Worm (Caenorhabditis elegans) whole organism, young adult: Measurements from ENCODE around the gene rpn-6.1.

Experiments used
- B0336.3 ChIP-seq: fragments of 200-800 bp; sonication (Bioruptor generic); IDR thresholded peaks from 2 replicates; pipeline ENCODE4 v1.3.6; 2022; ENCODE audit warnings: missing genetic modification characterization, missing compliant biosample characterization
- C17E4.6 ChIP-seq: fragments of 200-800 bp; sonication (Bioruptor generic); IDR thresholded peaks from 2 replicates; pipeline ENCODE4 v1.3.6; 2022; ENCODE audit warnings: missing genetic modification reagents, missing genetic modification characterization, missing compliant biosample characterization
- D2030.7 ChIP-seq: fragments of 200-800 bp; sonication (Bioruptor generic); IDR thresholded peaks from 2 replicates; pipeline ENCODE4 v1.3.6; 2022; ENCODE audit warnings: missing genetic modification reagents, missing genetic modification characterization, missing compliant biosample characterization
- F33H1.4 ChIP-seq: fragments of 200-800 bp; sonication (Bioruptor generic); IDR thresholded peaks from 2 replicates; pipeline ENCODE4 v1.3.6; 2022; ENCODE audit warnings: missing genetic modification reagents, missing genetic modification characterization, missing compliant biosample characterization
- F49E8.2 ChIP-seq: sonication (generic microtip); optimal IDR thresholded peaks from 3 replicates; lab custom pipeline; 2017; ENCODE audit warnings: missing genetic modification characterization, mild to moderate bottlenecking, missing compliant biosample characterization, antibody characterized with exemption, moderate library complexity; ENCODE audit not compliant: insufficient read depth
- F52B5.7 ChIP-seq: sonication (generic microtip); optimal IDR thresholded peaks from 2 replicates; lab custom pipeline; 2016; ENCODE audit warnings: mild to moderate bottlenecking, missing genetic modification characterization, missing compliant biosample characterization
- F57C9.4 ChIP-seq: sonication (generic microtip); optimal IDR thresholded peaks from 2 replicates; lab custom pipeline; 2017; ENCODE audit warnings: mild to moderate bottlenecking, missing genetic modification characterization, missing compliant biosample characterization
- K12H6.12 ChIP-seq: fragments of 200-800 bp; sonication (Bioruptor generic); optimal IDR thresholded peaks from 2 replicates; lab custom pipeline; 2018; ENCODE audit warnings: mild to moderate bottlenecking, missing genetic modification characterization, missing compliant biosample characterization
- T07F8.4 ChIP-seq: sonication (generic microtip); optimal IDR thresholded peaks from 2 replicates; lab custom pipeline; 2016; ENCODE audit warnings: mild to moderate bottlenecking, missing genetic modification characterization, moderate library complexity, missing compliant biosample characterization
- T26A5.8 ChIP-seq: sonication (generic microtip); optimal IDR thresholded peaks from 2 replicates; lab custom pipeline; 2016; ENCODE audit warnings: missing genetic modification characterization, missing compliant biosample characterization
- Y53F4B.3 ChIP-seq: fragments of 200-800 bp; sonication (Bioruptor generic); IDR thresholded peaks from 2 replicates; pipeline ENCODE4 v1.3.6; 2022; ENCODE audit warnings: missing genetic modification reagents, missing genetic modification characterization, missing compliant biosample characterization
- Y53G8AR.9 ChIP-seq: fragments of 200-800 bp; sonication (Bioruptor generic); conservative IDR thresholded peaks from 2 replicates; pipeline ENCODE4 v1.3.6; 2022; ENCODE audit warnings: missing genetic modification reagents, missing genetic modification characterization, missing compliant biosample characterization
- Y56A3A.18 ChIP-seq: fragments of 200-800 bp; sonication (Bioruptor generic); IDR thresholded peaks from 2 replicates; pipeline ENCODE4 v1.3.6; 2022; ENCODE audit warnings: missing genetic modification reagents, missing genetic modification characterization, missing compliant biosample characterization
- ama-1 ChIP-seq, 3 experiments: fragments of 150-350 bp in 1 of 3; sonication (generic microtip) in 2 of 3; optimal IDR thresholded peaks; 2 replicates each; lab custom pipeline; 2014 to 2018; ENCODE audit warnings: missing biosample characterization in 2 of 3, missing genetic modification characterization in 2 of 3, missing genetic modification reagents in 2 of 3
- athp-1 ChIP-seq: sonication (generic microtip); optimal IDR thresholded peaks from 2 replicates; lab custom pipeline; 2017; ENCODE audit warnings: mild to moderate bottlenecking, missing genetic modification characterization, missing compliant biosample characterization
- attf-6 ChIP-seq: fragments of 200-800 bp; sonication (Bioruptor generic); IDR thresholded peaks from 2 replicates; pipeline ENCODE4 v1.3.6; 2022; ENCODE audit warnings: missing genetic modification reagents, missing genetic modification characterization, missing compliant biosample characterization
- ccch-3 ChIP-seq: fragments of 200-800 bp; sonication (Bioruptor generic); optimal IDR thresholded peaks from 2 replicates; lab custom pipeline; 2018; ENCODE audit warnings: mild to moderate bottlenecking, missing genetic modification characterization, missing compliant biosample characterization
- ceh-100 ChIP-seq: fragments of 200-800 bp; sonication (Bioruptor generic); IDR thresholded peaks from 2 replicates; pipeline ENCODE4 v1.3.6; 2022; ENCODE audit warnings: missing genetic modification reagents, missing genetic modification characterization, missing compliant biosample characterization
- ceh-40 ChIP-seq: fragments of 200-800 bp; sonication (Bioruptor generic); IDR thresholded peaks from 2 replicates; pipeline ENCODE4 v1.3.6; 2022; ENCODE audit warnings: missing genetic modification characterization, missing compliant biosample characterization
- dpl-1 ChIP-seq: fragments of 150-350 bp; optimal IDR thresholded peaks from 2 replicates; lab custom pipeline; 2014; ENCODE audit warnings: missing biosample characterization, missing genetic modification reagents, missing genetic modification characterization
- efl-1 ChIP-seq: fragments of 150-350 bp; optimal IDR thresholded peaks from 2 replicates; lab custom pipeline; 2014; ENCODE audit warnings: missing biosample characterization, missing genetic modification reagents, missing genetic modification characterization
- ekl-4 ChIP-seq: fragments of 200-800 bp; sonication (Bioruptor generic); IDR thresholded peaks from 2 replicates; pipeline ENCODE4 v1.3.6; 2022; ENCODE audit warnings: missing genetic modification reagents, missing genetic modification characterization, missing compliant biosample characterization
- him-1 ChIP-seq: sonication (generic microtip); optimal IDR thresholded peaks from 2 replicates; lab custom pipeline; 2016; ENCODE audit warnings: missing genotype, missing genetic modification reagents, missing genetic modification characterization, missing compliant biosample characterization
- hmg-1.2 ChIP-seq: fragments of 200-800 bp; sonication (Bioruptor generic); IDR thresholded peaks from 2 replicates; pipeline ENCODE4 v1.3.6; 2022; ENCODE audit warnings: missing genetic modification reagents, missing genetic modification characterization, missing compliant biosample characterization
- hmg-20 ChIP-seq: fragments of 200-800 bp; sonication (Bioruptor generic); IDR thresholded peaks from 2 replicates; pipeline ENCODE4 v1.3.6; 2022; ENCODE audit warnings: missing genetic modification reagents, missing genetic modification characterization, missing compliant biosample characterization
- lag-1 ChIP-seq: fragments of 200-800 bp; sonication (Bioruptor generic); IDR thresholded peaks from 2 replicates; pipeline ENCODE4 v1.3.6; 2022; ENCODE audit warnings: missing genetic modification reagents, missing genetic modification characterization, missing compliant biosample characterization
- lin-26 ChIP-seq: fragments of 200-800 bp; sonication (Bioruptor generic); IDR thresholded peaks from 2 replicates; pipeline ENCODE4 v1.3.6; 2022; ENCODE audit warnings: missing genetic modification reagents, missing genetic modification characterization, missing compliant biosample characterization
- lin-35 ChIP-seq, 3 experiments: fragments of 150-350 bp in 2 of 3; sonication (generic microtip) in 1 of 3; optimal IDR thresholded peaks; 2 replicates each; lab custom pipeline; 2014 to 2018; ENCODE audit warnings: missing biosample characterization in 3 of 3, missing genetic modification characterization in 3 of 3, missing genetic modification reagents in 3 of 3
- madf-6 ChIP-seq: fragments of 200-800 bp; sonication (Bioruptor generic); IDR thresholded peaks from 2 replicates; pipeline ENCODE4 v1.3.6; 2022; ENCODE audit warnings: missing genetic modification reagents, missing genetic modification characterization, missing compliant biosample characterization
- mcd-1 ChIP-seq: fragments of 200-800 bp; sonication (Bioruptor generic); IDR thresholded peaks from 2 replicates; pipeline ENCODE4 v1.3.6; 2022; ENCODE audit warnings: missing genetic modification reagents, missing genetic modification characterization, missing compliant biosample characterization
- mes-4 ChIP-seq: sonication (generic microtip); optimal IDR thresholded peaks from 2 replicates; lab custom pipeline; 2016; ENCODE audit warnings: missing genotype, missing genetic modification characterization, missing compliant biosample characterization
- nfya-2 ChIP-seq: fragments of 200-800 bp; sonication (Bioruptor generic); IDR thresholded peaks from 2 replicates; pipeline ENCODE4 v1.3.6; 2022; ENCODE audit warnings: missing genetic modification reagents, missing genetic modification characterization, missing compliant biosample characterization
- nhr-80 ChIP-seq: sonication (generic microtip); optimal IDR thresholded peaks from 2 replicates; lab custom pipeline; 2016; ENCODE audit warnings: missing genetic modification characterization, missing compliant biosample characterization
- rec-8 ChIP-seq, 2 experiments: sonication (generic microtip); optimal IDR thresholded peaks; 2 replicates each; lab custom pipeline; 2016; ENCODE audit warnings: mild to moderate bottlenecking in 2 of 2, missing genetic modification characterization in 2 of 2, missing genetic modification reagents in 2 of 2, missing genotype in 2 of 2, missing biosample characterization in 1 of 2, missing compliant biosample characterization in 1 of 2, moderate library complexity in 1 of 2
- repo-1 ChIP-seq: sonication (generic microtip); optimal IDR thresholded peaks from 2 replicates; lab custom pipeline; 2017; ENCODE audit warnings: mild to moderate bottlenecking, missing genetic modification characterization, missing compliant biosample characterization
- snpc-1.1 ChIP-seq: sonication (generic microtip); optimal IDR thresholded peaks from 2 replicates; lab custom pipeline; 2017; ENCODE audit warnings: missing genetic modification characterization, mild to moderate bottlenecking, missing compliant biosample characterization, antibody characterized with exemption, moderate library complexity, missing genotype, missing genetic modification reagents; ENCODE audit not compliant: insufficient read depth
- snpc-1.3 ChIP-seq: sonication (generic microtip); optimal IDR thresholded peaks from 2 replicates; lab custom pipeline; 2017; ENCODE audit warnings: missing genetic modification characterization, mild to moderate bottlenecking, missing compliant biosample characterization, antibody characterized with exemption, moderate library complexity, missing genotype, missing genetic modification reagents; ENCODE audit not compliant: insufficient read depth
- snpc-4 ChIP-seq, 5 experiments: fragments of 150-350 bp in 1 of 5; sonication (generic microtip) in 4 of 5; optimal IDR thresholded peaks; 2 replicates each; lab custom pipeline; 2014 to 2018; ENCODE audit warnings: missing genetic modification characterization in 5 of 5, missing biosample characterization in 3 of 5, antibody characterized with exemption in 2 of 5, mild to moderate bottlenecking in 2 of 5, missing compliant biosample characterization in 2 of 5, missing genotype in 2 of 5, moderate library complexity in 2 of 5, missing genetic modification reagents in 1 of 5
- sptf-2 ChIP-seq: fragments of 200-800 bp; sonication (Bioruptor generic); optimal IDR thresholded peaks from 2 replicates; lab custom pipeline; 2018; ENCODE audit warnings: mild to moderate bottlenecking, missing genetic modification characterization, missing compliant biosample characterization
- unc-130 ChIP-seq: sonication (generic microtip); optimal IDR thresholded peaks from 2 replicates; lab custom pipeline; 2016; ENCODE audit warnings: missing genetic modification reagents, missing genetic modification characterization, missing compliant biosample characterization
- xnd-1 ChIP-seq: sonication (generic microtip); optimal IDR thresholded peaks from 2 replicates; lab custom pipeline; 2016; ENCODE audit warnings: missing genotype, missing genetic modification reagents, missing genetic modification characterization, missing compliant biosample characterization
- zfh-2 ChIP-seq: fragments of 200-800 bp; sonication (Bioruptor generic); conservative IDR thresholded peaks from 2 replicates; pipeline ENCODE4 v1.3.6; 2022; ENCODE audit warnings: missing genetic modification reagents, missing genetic modification characterization, missing compliant biosample characterization
- zim-3 ChIP-seq: sonication (generic microtip); optimal IDR thresholded peaks from 2 replicates; lab custom pipeline; 2017; ENCODE audit warnings: mild to moderate bottlenecking, missing genetic modification characterization, moderate library complexity, missing compliant biosample characterization
- ztf-18 ChIP-seq: sonication (generic microtip); optimal IDR thresholded peaks from 2 replicates; lab custom pipeline; 2016; ENCODE audit warnings: missing genotype, mild to moderate bottlenecking, missing genetic modification characterization, missing compliant biosample characterization
- ztf-28 ChIP-seq: fragments of 200-800 bp; sonication (Bioruptor generic); IDR thresholded peaks from 2 replicates; pipeline ENCODE4 v1.3.6; 2022; ENCODE audit warnings: missing genetic modification reagents, missing genetic modification characterization, missing compliant biosample characterization
- ztf-6 ChIP-seq: fragments of 200-800 bp; sonication (Bioruptor generic); IDR thresholded peaks from 2 replicates; pipeline ENCODE4 v1.3.6; 2022; ENCODE audit warnings: missing genetic modification reagents, missing genetic modification characterization, missing compliant biosample characterization

rpn-6.1 gene

DNA sequence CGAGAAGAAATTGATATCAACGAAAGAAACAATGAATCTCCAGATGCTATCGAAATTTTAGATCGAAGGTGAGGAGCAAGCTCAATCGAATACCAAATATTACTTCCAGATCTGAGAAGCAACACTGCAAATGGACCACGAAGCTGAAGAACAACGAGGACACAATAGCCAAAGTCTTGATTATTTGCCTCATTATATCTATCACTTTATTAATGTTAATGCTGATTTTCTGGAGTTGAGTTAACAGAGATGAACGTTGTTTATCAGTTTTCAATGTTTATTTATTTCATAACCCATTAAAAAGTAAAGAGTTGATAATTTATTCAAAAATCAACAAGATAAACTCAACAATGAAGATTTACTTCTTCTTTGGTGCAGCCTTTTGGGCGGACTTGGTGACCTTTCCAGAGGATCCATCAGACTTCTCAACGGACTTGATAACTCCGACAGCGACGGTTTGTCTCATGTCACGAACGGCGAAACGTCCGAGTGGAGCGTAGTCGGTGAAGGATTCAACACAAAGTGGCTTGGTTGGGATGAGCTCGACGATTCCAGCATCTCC is 8.1 kb upstream of the rpn-6.1 start (continued):
- peak; percentile 66 for TF ChIP-seq F33H1.4 (GFP tag; lab: Robert Waterston, UW)
- TF ChIP-seq unc-130 = peak; percentile 82
- TF ChIP-seq rec-8 (tag; optimal IDR thresholded peaks at IDR 0.05; lab: Kevin White, UChicago) = no peak
- peak; percentile 55; the same call in 1 of the 2 replicates for TF ChIP-seq hmg-20 (GFP tag; lab: Robert Waterston, UW)
- TF ChIP-seq ccch-3 (GFP tag; lab: Kevin White, UChicago) = no peak
- TF ChIP-seq nfya-2 (GFP tag; lab: Robert Waterston, UW) = peak; percentile 78; the same call in 1 of the 2 replicates
- TF ChIP-seq ceh-100 (GFP tag; lab: Robert Waterston, UW) = peak; percentile 12; the same call in 1 of the 2 replicates
- peak; percentile 93 for TF ChIP-seq Y53G8AR.9 (GFP tag; lab: Robert Waterston, UW)
- TF ChIP-seq K12H6.12 (tag; lab: Kevin White, UChicago) = no peak
- peak; percentile 50 for TF ChIP-seq sptf-2 (GFP tag; lab: Kevin White, UChicago)
- TF ChIP-seq repo-1 (tag; lab: Kevin White, UChicago) = peak; percentile 85
- peak; percentile 58 for TF ChIP-seq athp-1
- peak; percentile 43; the same call in 1 of the 2 replicates for TF ChIP-seq mcd-1 (GFP tag; lab: Robert Waterston, UW)
- 0 out of 2 replicates have a peak, but pooled peaks have one; percentile 18 for TF ChIP-seq Y53F4B.3 (GFP tag; lab: Robert Waterston, UW)
- TF ChIP-seq lin-26 = peak; percentile 81; the same call in 1 of the 2 replicates
- TF ChIP-seq ekl-4 = peak; percentile 85
- TF ChIP-seq B0336.3 (GFP tag; lab: Robert Waterston, UW) = peak; percentile 92
- peak; percentile 67 for TF ChIP-seq D2030.7 (GFP tag; lab: Robert Waterston, UW)
- no peak for TF ChIP-seq T26A5.8
- no peak for TF ChIP-seq ztf-6 (GFP tag; lab: Robert Waterston, UW)
- peak; percentile 45 for TF ChIP-seq snpc-1.1 (tag; lab: Kevin White, UChicago)
- no peak for TF ChIP-seq lag-1 (GFP tag; lab: Robert Waterston, UW)
- TF ChIP-seq T07F8.4 (tag; lab: Kevin White, UChicago) = no peak
- TF ChIP-seq mes-4 (tag; lab: Kevin White, UChicago) = no peak
- no peak for TF ChIP-seq ztf-28
- peak; percentile 14 for TF ChIP-seq F52B5.7 (tag; lab: Kevin White, UChicago)
- TF ChIP-seq F57C9.4 (tag; lab: Kevin White, UChicago) = no peak
- no peak for TF ChIP-seq ceh-40 (GFP tag; lab: Robert Waterston, UW)
- TF ChIP-seq ama-1 (optimal IDR thresholded peaks at IDR 0.05; lab: Kevin White, UChicago) = no peak
- peak in 1 of 2 experiments; percentile 84 for TF ChIP-seq ama-1 (GFP tag; optimal IDR thresholded peaks at IDR 0.05; lab: Kevin White, UChicago)
- TF ChIP-seq hmg-1.2 (GFP tag; lab: Robert Waterston, UW) = peak; percentile 51
- TF ChIP-seq him-1 = peak; percentile 92
- peak; percentile 2 for TF ChIP-seq dpl-1 (GFP tag; lab: Kevin White, UChicago)
- no peak for TF ChIP-seq nhr-80 (tag; lab: Kevin White, UChicago)
- peak; percentile 81 for TF ChIP-seq madf-6 (GFP tag; lab: Robert Waterston, UW)
- peak; percentile 97 for TF ChIP-seq F49E8.2 (tag; lab: Kevin White, UChicago)
- no peak for TF ChIP-seq xnd-1 (tag; lab: Kevin White, UChicago)
- peak; percentile 84 for TF ChIP-seq attf-6 (GFP tag; lab: Robert Waterston, UW)
- peak; percentile 92 for TF ChIP-seq snpc-1.3 (tag; lab: Kevin White, UChicago)
- TF ChIP-seq zfh-2 (GFP tag; lab: Robert Waterston, UW) = no peak
- peak; percentile 33 for TF ChIP-seq zim-3
- TF ChIP-seq efl-1 (GFP tag; lab: Kevin White, UChicago) = peak; percentile 31
- TF ChIP-seq Y56A3A.18 = peak; percentile 87
- peak in 2 of 3 experiments; percentile 48 to 59 for TF ChIP-seq lin-35 (GFP tag; optimal IDR thresholded peaks at IDR 0.05; lab: Kevin White, UChicago)
- TF ChIP-seq ztf-18 (tag; lab: Kevin White, UChicago) = no peak
- no peak; the same call in 1 of the 2 replicates for TF ChIP-seq C17E4.6 (GFP tag; lab: Robert Waterston, UW)
- peak; percentile 64 for TF ChIP-seq snpc-4 (GFP tag; optimal IDR thresholded peaks at IDR 0.05; lab: Kevin White, UChicago)
- TF ChIP-seq snpc-4 (tag; optimal IDR thresholded peaks at IDR 0.05; lab: Kevin White, UChicago) = peak in 3 of 4 experiments; percentile 57 to 76 (median 74)
